Worm (Caenorhabditis elegans) whole organism, young adult: ENCODE data around the gene atp-2.

Experiments
- F39B2.1 ChIP-seq: fragments of 200-800 bp; sonication (Bioruptor generic); IDR thresholded peaks from 2 replicates; pipeline ENCODE4 v1.3.6; 2022; ENCODE audit warnings: missing genetic modification reagents, missing genetic modification characterization, missing compliant biosample characterization
- ama-1 ChIP-seq, 3 experiments: fragments of 150-350 bp in 1 of 3; sonication (generic microtip) in 2 of 3; optimal IDR thresholded peaks; 2 replicates each; lab custom pipeline; 2014 to 2018; ENCODE audit warnings: missing biosample characterization in 2 of 3, missing genetic modification characterization in 2 of 3, missing genetic modification reagents in 2 of 3
- bed-2 ChIP-seq: fragments of 200-800 bp; sonication (Bioruptor generic); IDR thresholded peaks from 2 replicates; pipeline ENCODE4 v1.3.6; 2022; ENCODE audit warnings: missing genetic modification reagents, missing genetic modification characterization, missing compliant biosample characterization
- cebp-2 ChIP-seq: fragments of 200-800 bp; sonication (Bioruptor generic); IDR thresholded peaks from 2 replicates; pipeline ENCODE4 v1.3.6; 2022; ENCODE audit warnings: missing genetic modification characterization, missing compliant biosample characterization
- ceh-58 ChIP-seq: fragments of 200-800 bp; sonication (Bioruptor generic); IDR thresholded peaks from 2 replicates; pipeline ENCODE4 v1.3.6; 2022; ENCODE audit warnings: missing genetic modification characterization, missing compliant biosample characterization
- hsf-1 ChIP-seq: fragments of 200-800 bp; sonication (Bioruptor generic); IDR thresholded peaks from 2 replicates; pipeline ENCODE4 v1.3.6; 2022; ENCODE audit warnings: missing genetic modification reagents, missing genetic modification characterization, missing compliant biosample characterization
- nfya-1 ChIP-seq: sonication (generic microtip); optimal IDR thresholded peaks from 2 replicates; lab custom pipeline; 2017; ENCODE audit warnings: antibody characterized with exemption, missing compliant biosample characterization, missing genetic modification characterization, borderline replicate concordance; ENCODE audit not compliant: insufficient read depth
- nhr-27 ChIP-seq: fragments of 200-800 bp; sonication (Bioruptor generic); optimal IDR thresholded peaks from 2 replicates; lab custom pipeline; 2018; ENCODE audit warnings: mild to moderate bottlenecking, missing genetic modification characterization, moderate library complexity, missing compliant biosample characterization
- nhr-80 ChIP-seq: sonication (generic microtip); optimal IDR thresholded peaks from 2 replicates; lab custom pipeline; 2016; ENCODE audit warnings: missing genetic modification characterization, missing compliant biosample characterization
- snpc-3.4 ChIP-seq: sonication (generic microtip); optimal IDR thresholded peaks from 2 replicates; lab custom pipeline; 2017; ENCODE audit warnings: missing genetic modification characterization, mild to moderate bottlenecking, missing compliant biosample characterization, antibody characterized with exemption, moderate library complexity, missing genotype, missing genetic modification reagents
- snpc-4 ChIP-seq, 5 experiments: fragments of 150-350 bp in 1 of 5; sonication (generic microtip) in 4 of 5; optimal IDR thresholded peaks; 2 replicates each; lab custom pipeline; 2014 to 2018; ENCODE audit warnings: missing genetic modification characterization in 5 of 5, missing biosample characterization in 3 of 5, antibody characterized with exemption in 2 of 5, mild to moderate bottlenecking in 2 of 5, missing compliant biosample characterization in 2 of 5, missing genotype in 2 of 5, moderate library complexity in 2 of 5, missing genetic modification reagents in 1 of 5

- 0 out of 2 replicates have a peak, but pooled peaks have one; percentile 55 for TF ChIP-seq hsf-1 (GFP tag; lab: Robert Waterston, UW)
- TF ChIP-seq snpc-3.4 (tag; lab: Kevin White, UChicago), result no peak
- TF ChIP-seq bed-2 (GFP tag; lab: Robert Waterston, UW), result no peak
- no peak for TF ChIP-seq snpc-4 (GFP tag; optimal IDR thresholded peaks at IDR 0.05; lab: Kevin White, UChicago)
- no peak for TF ChIP-seq snpc-4 (tag; optimal IDR thresholded peaks at IDR 0.05; lab: Kevin White, UChicago)
- no peak for TF ChIP-seq nhr-80
- TF ChIP-seq ama-1 (optimal IDR thresholded peaks at IDR 0.05; lab: Kevin White, UChicago), result no peak
- no peak for TF ChIP-seq ama-1 (GFP tag; optimal IDR thresholded peaks at IDR 0.05; lab: Kevin White, UChicago)
- TF ChIP-seq nhr-27 (tag; lab: Kevin White, UChicago), result no peak
- TF ChIP-seq F39B2.1 (GFP tag; lab: Robert Waterston, UW), result no peak
- TF ChIP-seq cebp-2, result no peak
- TF ChIP-seq ceh-58, result no peak
- TF ChIP-seq nfya-1 (tag; lab: Kevin White, UChicago), result no peak
Measured at ce11 chrIII:5277740-5278139, 49.5 kb downstream of the atp-2 start, which contains the start of gene clk-1.
